Fruit fly (Drosophila melanogaster) Kc167 (cell line): ENCODE data around the gene CG15641.

Experiments used
- Myc ChIP-seq: fragments of >200 bp; optimal IDR thresholded peaks from 2 replicates; lab custom pipeline; 2017; ENCODE audit warnings: missing external identifiers
- Sin3A ChIP-seq: fragments of >200 bp; optimal IDR thresholded peaks from 2 replicates; lab custom pipeline; 2018; ENCODE audit warnings: missing external identifiers
- h ChIP-seq: fragments of >200 bp; optimal IDR thresholded peaks from 3 replicates; lab custom pipeline; 2018; ENCODE audit warnings: missing external identifiers
- insv ChIP-seq: fragments of >200 bp; optimal IDR thresholded peaks from 3 replicates; lab custom pipeline; 2018; ENCODE audit warnings: missing external identifiers
- psq ChIP-seq: fragments of >200 bp; optimal IDR thresholded peaks from 2 replicates; lab custom pipeline; 2017; ENCODE audit warnings: missing external identifiers
- ttk ChIP-seq: sonication (Bioruptor generic); optimal IDR thresholded peaks from 2 replicates; lab custom pipeline; 2017; ENCODE audit warnings: missing external identifiers

The CG15641 gene

dm6 chrX:15475367-15475789 lies 7.7 kb downstream of the CG15641 start, which contains the start of gene mh:
Gene mh, minus strand, starts transcription at chrX:15475400.
- TF ChIP-seq h (lab: Kevin White, UChicago) (no peak), insv (lab: Kevin White, UChicago) (no peak), psq (lab: Kevin White, UChicago) (no peak), Sin3A (no peak), ttk (no peak), Myc (lab: Kevin White, UChicago) (no peak)

- no peak for TF ChIP-seq psq (lab: Kevin White, UChicago)
- no peak for TF ChIP-seq h (lab: Kevin White, UChicago)
- TF ChIP-seq Myc (lab: Kevin White, UChicago) = no peak
- TF ChIP-seq ttk = no peak
- no peak for TF ChIP-seq Sin3A
- no peak for TF ChIP-seq insv (lab: Kevin White, UChicago)
These were observed 8.1 kb downstream of the CG15641 start, which contains the start of gene CG6324 for dm6 chrX:15475791-15476190. Gene CG6324, plus strand, starts transcription at chrX:15476091.

dm6 chrX:15482236-15482660 lies 14.6 kb downstream of the CG15641 start, which contains the start of gene CG6340:
Gene CG6340, plus strand, starts transcription at chrX:15482374.
- TF ChIP-seq psq (lab: Kevin White, UChicago) (no peak), ttk (no peak), insv (lab: Kevin White, UChicago) (no peak), h (lab: Kevin White, UChicago) (no peak), Sin3A (no peak), Myc (lab: Kevin White, UChicago) (no peak)

- TF ChIP-seq Myc (lab: Kevin White, UChicago) (no peak), Sin3A (no peak), h (lab: Kevin White, UChicago) (no peak), psq (lab: Kevin White, UChicago) (no peak), ttk (no peak), insv (lab: Kevin White, UChicago) (no peak)
These were observed 15.5 kb downstream of the CG15641 start for dm6 chrX:15483010-15483802.

- TF ChIP-seq psq (lab: Kevin White, UChicago) = no peak
These were observed 16.9 kb downstream of the CG15641 start for dm6 chrX:15484451-15485032.

- no peak for TF ChIP-seq insv (lab: Kevin White, UChicago)
- no peak for TF ChIP-seq Sin3A
These were observed 19.0 kb downstream of the CG15641 start, which contains the start of gene Gmap for dm6 chrX:15486682-15487081. Gene Gmap, plus strand, starts transcription at chrX:15486922.

- no peak for TF ChIP-seq psq (lab: Kevin White, UChicago)
- no peak for TF ChIP-seq Myc (lab: Kevin White, UChicago)
- no peak for TF ChIP-seq Sin3A
- no peak for TF ChIP-seq insv (lab: Kevin White, UChicago)
- no peak for TF ChIP-seq ttk
- no peak for TF ChIP-seq h (lab: Kevin White, UChicago)
These were observed 22.8 kb downstream of the CG15641 start for dm6 chrX:15490519-15490918.

- TF ChIP-seq insv (lab: Kevin White, UChicago) = no peak
- no peak for TF ChIP-seq psq (lab: Kevin White, UChicago)
- TF ChIP-seq ttk = no peak
- no peak for TF ChIP-seq h (lab: Kevin White, UChicago)
- TF ChIP-seq Myc (lab: Kevin White, UChicago) = no peak
- no peak for TF ChIP-seq Sin3A
These were observed 28.1 kb downstream of the CG15641 start for dm6 chrX:15495600-15496379.

dm6 chrX:15496651-15497409 lies 29.1 kb downstream of the CG15641 start:
- TF ChIP-seq psq (lab: Kevin White, UChicago) = no peak
- no peak for TF ChIP-seq ttk
- TF ChIP-seq insv (lab: Kevin White, UChicago) = no peak
- TF ChIP-seq Myc (lab: Kevin White, UChicago) = no peak
- no peak for TF ChIP-seq Sin3A
- TF ChIP-seq h (lab: Kevin White, UChicago) = no peak

dm6 chrX:15497440-15498271 lies 30.0 kb downstream of the CG15641 start:
- TF ChIP-seq insv (lab: Kevin White, UChicago) = no peak

dm6 chrX:15498791-15499190 lies 31.1 kb downstream of the CG15641 start:
- no peak for TF ChIP-seq psq (lab: Kevin White, UChicago)
- no peak for TF ChIP-seq Myc (lab: Kevin White, UChicago)
- no peak for TF ChIP-seq h (lab: Kevin White, UChicago)
- TF ChIP-seq Sin3A = no peak
- TF ChIP-seq ttk = no peak
- TF ChIP-seq insv (lab: Kevin White, UChicago) = no peak
